Worm (Caenorhabditis elegans): Measurements from ENCODE around the gene tomm-22.

ce11 chrII:502638-503037 lies 32.4 kb upstream of the tomm-22 start:
- TF ChIP-seq him-1 (tag; optimal IDR thresholded peaks at IDR 0.05) (no peak), dao-5 (tag; optimal IDR thresholded peaks at IDR 0.05) (no peak), W03F9.2 (tag; optimal IDR thresholded peaks at IDR 0.05) (no peak)

Measured in whole organism, L4/young adult.